Worm (Caenorhabditis elegans) whole organism, L2 larva: ENCODE results near the gene srlf-36.
A peak's percentile ranks its signal among the peaks of the same experiment; 100 is the strongest.

Experiments
- F13H6.1 ChIP-seq: sonication (generic microtip); optimal IDR thresholded peaks from 2 replicates; lab custom pipeline; 2016; ENCODE audit warnings: missing genetic modification characterization, missing compliant biosample characterization
- Y55F3AM.14 ChIP-seq: fragments of 200-800 bp; sonication (Bioruptor generic); optimal IDR thresholded peaks from 2 replicates; lab custom pipeline; 2018; ENCODE audit warnings: mild to moderate bottlenecking, missing genetic modification characterization, missing compliant biosample characterization
- alr-1 ChIP-seq: fragments of 150-350 bp; optimal IDR thresholded peaks from 2 replicates; lab custom pipeline; 2014; ENCODE audit warnings: missing biosample characterization, missing genetic modification characterization
- aly-2 ChIP-seq: fragments of 150-350 bp; optimal IDR thresholded peaks from 2 replicates; lab custom pipeline; 2014; ENCODE audit warnings: missing biosample characterization, missing genetic modification characterization
- ceh-16 ChIP-seq: fragments of 150-350 bp; optimal IDR thresholded peaks from 2 replicates; lab custom pipeline; 2014; ENCODE audit warnings: missing biosample characterization, missing genetic modification characterization
- crh-2 ChIP-seq: sonication (generic microtip); optimal IDR thresholded peaks from 2 replicates; lab custom pipeline; 2017; ENCODE audit warnings: missing biosample characterization, missing genetic modification characterization
- dmd-4 ChIP-seq: sonication (generic microtip); optimal IDR thresholded peaks from 2 replicates; lab custom pipeline; 2017; ENCODE audit warnings: missing biosample characterization, missing genetic modification characterization
- egl-27 ChIP-seq: sonication (generic microtip); optimal IDR thresholded peaks from 3 replicates; lab custom pipeline; 2017; ENCODE audit warnings: missing biosample characterization, missing genetic modification reagents, missing genetic modification characterization
- elt-1 ChIP-seq: fragments of 150-350 bp; optimal IDR thresholded peaks from 2 replicates; lab custom pipeline; 2014; ENCODE audit warnings: missing biosample characterization, missing genetic modification characterization
- elt-3 ChIP-seq: sonication (generic microtip); optimal IDR thresholded peaks from 2 replicates; lab custom pipeline; 2017; ENCODE audit warnings: missing biosample characterization, missing genetic modification characterization
- fos-1 ChIP-seq: fragments of 150-350 bp; optimal IDR thresholded peaks from 2 replicates; lab custom pipeline; 2014; ENCODE audit warnings: missing biosample characterization, missing genetic modification characterization
- gmeb-1 ChIP-seq: fragments of 150-350 bp; optimal IDR thresholded peaks from 2 replicates; lab custom pipeline; 2014; ENCODE audit warnings: missing biosample characterization, missing genetic modification characterization
- lin-13 ChIP-seq: fragments of 150-350 bp; optimal IDR thresholded peaks from 2 replicates; lab custom pipeline; 2014; ENCODE audit warnings: missing biosample characterization, missing genetic modification reagents, missing genetic modification characterization
- lin-39 ChIP-seq: fragments of 150-350 bp; optimal IDR thresholded peaks from 2 replicates; lab custom pipeline; 2014; ENCODE audit warnings: missing biosample characterization, missing genetic modification reagents, missing genetic modification characterization
- lsy-2 ChIP-seq, 2 experiments: fragments of 150-350 bp in 1 of 2; sonication (generic microtip) in 1 of 2; optimal IDR thresholded peaks; 2 replicates each; lab custom pipeline; 2014 to 2017; ENCODE audit warnings: missing biosample characterization in 2 of 2, missing genetic modification characterization in 2 of 2
- mab-5 ChIP-seq: fragments of 150-350 bp; optimal IDR thresholded peaks from 2 replicates; lab custom pipeline; 2014; ENCODE audit warnings: missing biosample characterization, missing genetic modification characterization
- mbf-1 ChIP-seq: sonication (generic microtip); optimal IDR thresholded peaks from 2 replicates; lab custom pipeline; 2017; ENCODE audit warnings: missing biosample characterization, missing genetic modification characterization
- mdl-1 ChIP-seq, 2 experiments: fragments of 150-350 bp in 1 of 2; sonication (generic microtip) in 1 of 2; optimal IDR thresholded peaks; 2 replicates each; lab custom pipeline; 2017; ENCODE audit warnings: missing biosample characterization in 2 of 2, missing genetic modification characterization in 2 of 2
- nhr-10 ChIP-seq: sonication (generic microtip); optimal IDR thresholded peaks from 2 replicates; lab custom pipeline; 2017; ENCODE audit warnings: missing biosample characterization, missing genetic modification characterization
- nhr-129 ChIP-seq: fragments of 150-350 bp; optimal IDR thresholded peaks from 2 replicates; lab custom pipeline; 2014; ENCODE audit warnings: missing biosample characterization, missing genetic modification characterization
- nhr-21 ChIP-seq: fragments of 150-350 bp; optimal IDR thresholded peaks from 2 replicates; lab custom pipeline; 2014; ENCODE audit warnings: missing biosample characterization, missing genetic modification characterization
- nhr-23 ChIP-seq: fragments of 150-350 bp; optimal IDR thresholded peaks from 2 replicates; lab custom pipeline; 2014; ENCODE audit warnings: missing biosample characterization, missing genetic modification reagents, missing genetic modification characterization
- nhr-237 ChIP-seq: fragments of 150-350 bp; optimal IDR thresholded peaks from 2 replicates; lab custom pipeline; 2014; ENCODE audit warnings: missing biosample characterization, missing genetic modification characterization
- nhr-6 ChIP-seq: fragments of 150-350 bp; optimal IDR thresholded peaks from 2 replicates; lab custom pipeline; 2014; ENCODE audit warnings: missing biosample characterization, missing genetic modification characterization
- nhr-77 ChIP-seq: fragments of 150-350 bp; optimal IDR thresholded peaks from 2 replicates; lab custom pipeline; 2014; ENCODE audit warnings: missing biosample characterization, missing genetic modification characterization
- peb-1 ChIP-seq: fragments of 150-350 bp; optimal IDR thresholded peaks from 2 replicates; lab custom pipeline; 2014; ENCODE audit warnings: missing biosample characterization, missing genetic modification characterization
- sem-4 ChIP-seq: fragments of 150-350 bp; optimal IDR thresholded peaks from 2 replicates; lab custom pipeline; 2014; ENCODE audit warnings: missing biosample characterization, missing genetic modification reagents, missing genetic modification characterization
- skn-1 ChIP-seq: sonication (generic microtip); optimal IDR thresholded peaks from 2 replicates; lab custom pipeline; 2017; ENCODE audit warnings: missing biosample characterization, missing genetic modification characterization
- sma-3 ChIP-seq: sonication (generic microtip); optimal IDR thresholded peaks from 2 replicates; lab custom pipeline; 2016; ENCODE audit warnings: missing genetic modification reagents, missing genetic modification characterization, missing compliant biosample characterization
- sma-9 ChIP-seq, 2 experiments: fragments of 150-350 bp in 1 of 2; sonication (generic microtip) in 1 of 2; optimal IDR thresholded peaks; 2 replicates each; lab custom pipeline; 2014 to 2016; ENCODE audit warnings: missing genetic modification characterization in 2 of 2, mild to moderate bottlenecking in 1 of 2, missing biosample characterization in 1 of 2, missing compliant biosample characterization in 1 of 2, missing genetic modification reagents in 1 of 2, moderate library complexity in 1 of 2
- snpc-4 ChIP-seq: fragments of 150-350 bp; optimal IDR thresholded peaks from 2 replicates; lab custom pipeline; 2014; ENCODE audit warnings: missing biosample characterization, missing genetic modification characterization
- unc-39 ChIP-seq: fragments of 150-350 bp; optimal IDR thresholded peaks from 2 replicates; lab custom pipeline; 2014; ENCODE audit warnings: missing biosample characterization, missing genetic modification characterization
- unc-55 ChIP-seq: fragments of 150-350 bp; sonication (generic microtip); optimal IDR thresholded peaks from 3 replicates; lab custom pipeline; 2014; ENCODE audit warnings: missing biosample characterization, missing genetic modification reagents, missing genetic modification characterization
- unc-62 ChIP-seq: fragments of 150-350 bp; optimal IDR thresholded peaks from 2 replicates; lab custom pipeline; 2014; ENCODE audit warnings: missing biosample characterization, missing genetic modification reagents, missing genetic modification characterization
- zag-1 ChIP-seq: fragments of 150-350 bp; optimal IDR thresholded peaks from 2 replicates; lab custom pipeline; 2014; ENCODE audit warnings: missing biosample characterization, missing genetic modification characterization
- ztf-1 ChIP-seq: fragments of 200-800 bp; sonication (Bioruptor generic); conservative IDR thresholded peaks from 2 replicates; pipeline ENCODE4 v1.3.6; 2022; ENCODE audit warnings: missing genetic modification characterization, missing compliant biosample characterization
- ztf-4 ChIP-seq: fragments of 150-350 bp; optimal IDR thresholded peaks from 2 replicates; lab custom pipeline; 2014; ENCODE audit warnings: missing biosample characterization, missing genetic modification characterization

Gene srlf-36

DNA sequence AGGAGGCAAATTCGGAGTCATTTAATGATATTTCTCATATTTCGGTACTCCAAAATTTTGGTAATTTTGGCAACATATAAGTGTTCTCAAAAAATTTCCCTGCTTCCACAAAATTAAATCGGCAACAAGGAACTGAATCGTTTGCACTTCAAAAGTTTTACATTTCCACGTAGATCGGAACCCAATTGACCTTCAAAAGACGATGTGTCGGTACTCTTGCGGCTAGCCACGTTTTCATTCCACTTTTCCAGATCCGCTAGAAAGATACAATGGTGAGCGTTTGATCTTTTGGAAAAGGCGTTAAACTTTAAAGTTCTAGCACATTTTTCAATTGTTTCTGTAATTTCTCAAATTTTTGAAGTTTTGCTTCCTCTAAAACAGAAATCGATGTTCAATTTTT is 12.6 kb downstream of the srlf-36 start:
- peak; percentile 76 for TF ChIP-seq sma-9 (GFP tag; optimal IDR thresholded peaks at IDR 0.05; lab: Kevin White, UChicago)
- TF ChIP-seq sma-9 (tag; optimal IDR thresholded peaks at IDR 0.05; lab: Kevin White, UChicago) = no peak
- TF ChIP-seq elt-1 (tag; lab: Kevin White, UChicago) = peak; percentile 29
- peak; percentile 83 for TF ChIP-seq ceh-16 (tag; lab: Kevin White, UChicago)
- TF ChIP-seq alr-1 (tag; lab: Kevin White, UChicago) = no peak
- TF ChIP-seq Y55F3AM.14 = no peak
- TF ChIP-seq mdl-1 (tag; optimal IDR thresholded peaks at IDR 0.05; lab: Kevin White, UChicago) = no peak
- TF ChIP-seq snpc-4 (tag; lab: Kevin White, UChicago) = no peak
- no peak for TF ChIP-seq skn-1
- no peak for TF ChIP-seq nhr-237 (tag; lab: Kevin White, UChicago)

DNA sequence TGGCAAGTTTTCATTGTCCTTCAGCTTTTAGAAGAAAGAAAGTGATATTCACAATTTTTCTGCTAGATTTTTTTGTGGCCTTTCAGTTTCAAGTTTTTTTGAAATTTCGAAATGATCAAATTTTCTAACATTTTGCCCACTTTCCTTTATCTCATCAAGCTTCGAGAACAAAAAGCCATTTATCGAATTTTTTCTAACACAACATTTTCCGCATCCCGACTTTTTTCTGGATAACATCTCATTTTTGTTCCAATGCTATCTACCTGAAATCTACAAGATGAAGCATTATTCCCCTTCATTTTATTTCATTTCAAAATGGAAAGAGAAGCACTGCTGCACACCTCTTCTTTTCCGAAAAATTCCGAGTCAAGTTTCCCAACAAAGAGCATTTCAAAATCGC is 16.6 kb downstream of the srlf-36 start, which contains the start of gene ZK488.5:
Gene ZK488.5 (plus strand): TSS at position 301 of the 400 bp plus-strand sequence.
- no peak for TF ChIP-seq unc-55 (GFP tag; lab: Kevin White, UChicago)
- TF ChIP-seq nhr-21 (tag; lab: Kevin White, UChicago) = no peak
- no peak for TF ChIP-seq F13H6.1 (tag; lab: Kevin White, UChicago)
- TF ChIP-seq lin-13 (GFP tag; lab: Kevin White, UChicago) = no peak
- no peak for TF ChIP-seq nhr-129 (tag; lab: Kevin White, UChicago)
- no peak for TF ChIP-seq ztf-1
- no peak for TF ChIP-seq nhr-237 (tag; lab: Kevin White, UChicago)
- no peak for TF ChIP-seq crh-2
- no peak for TF ChIP-seq zag-1 (tag; lab: Kevin White, UChicago)
- TF ChIP-seq gmeb-1 = no peak
- no peak for TF ChIP-seq ztf-4 (tag; lab: Kevin White, UChicago)
- TF ChIP-seq peb-1 = no peak
- TF ChIP-seq lin-39 (tag; lab: Kevin White, UChicago) = no peak
- TF ChIP-seq, all 48 proteins: peak for 0

DNA sequence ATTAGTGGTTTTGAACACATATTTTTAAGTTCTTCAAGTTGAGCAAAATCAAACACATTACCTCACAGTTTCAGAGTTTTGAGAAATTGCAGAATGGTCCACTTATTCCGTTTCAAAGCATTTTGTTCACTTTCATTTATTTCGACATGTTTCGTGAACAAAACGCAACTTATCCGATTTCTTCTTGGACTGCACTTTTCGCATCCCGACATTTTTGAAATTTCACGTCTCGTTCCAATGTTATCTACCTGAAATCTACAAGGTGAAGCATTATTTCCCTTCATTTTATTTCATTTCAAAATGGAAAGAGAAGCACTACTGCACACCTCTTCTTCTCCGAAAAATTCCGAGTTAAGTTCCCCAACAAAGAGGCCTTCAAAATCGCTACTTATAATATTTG is 19.4 kb downstream of the srlf-36 start, which contains the start of gene ZK488.6:
Gene ZK488.6 (plus strand): TSS at position 301 of the 400 bp plus-strand sequence.
- no peak for TF ChIP-seq unc-39 (tag; lab: Kevin White, UChicago)
- TF ChIP-seq mab-5 (tag; lab: Kevin White, UChicago) = no peak
- TF ChIP-seq mbf-1 (tag; lab: Kevin White, UChicago) = no peak
- TF ChIP-seq fos-1 (tag; lab: Kevin White, UChicago) = no peak
- TF ChIP-seq unc-55 (GFP tag; lab: Kevin White, UChicago) = no peak
- TF ChIP-seq nhr-129 (tag; lab: Kevin White, UChicago) = no peak
- TF ChIP-seq unc-62 (GFP tag; lab: Kevin White, UChicago) = no peak
- TF ChIP-seq egl-27 (tag; lab: Kevin White, UChicago) = no peak
- no peak for TF ChIP-seq sma-9 (GFP tag; optimal IDR thresholded peaks at IDR 0.05; lab: Kevin White, UChicago)
- TF ChIP-seq sma-9 (tag; optimal IDR thresholded peaks at IDR 0.05; lab: Kevin White, UChicago) = no peak
- no peak for TF ChIP-seq dmd-4 (tag; lab: Kevin White, UChicago)
- no peak for TF ChIP-seq ceh-16 (tag; lab: Kevin White, UChicago)
- TF ChIP-seq alr-1 (tag; lab: Kevin White, UChicago) = no peak

ce11 chrV:587818-588217 is 21.8 kb downstream of the srlf-36 start, which contains the start of gene K06H6.1:
K06H6.1 (plus strand) TSS chrV:588118.
- no peak for TF ChIP-seq lsy-2 (tag; optimal IDR thresholded peaks at IDR 0.05; lab: Kevin White, UChicago)

DNA sequence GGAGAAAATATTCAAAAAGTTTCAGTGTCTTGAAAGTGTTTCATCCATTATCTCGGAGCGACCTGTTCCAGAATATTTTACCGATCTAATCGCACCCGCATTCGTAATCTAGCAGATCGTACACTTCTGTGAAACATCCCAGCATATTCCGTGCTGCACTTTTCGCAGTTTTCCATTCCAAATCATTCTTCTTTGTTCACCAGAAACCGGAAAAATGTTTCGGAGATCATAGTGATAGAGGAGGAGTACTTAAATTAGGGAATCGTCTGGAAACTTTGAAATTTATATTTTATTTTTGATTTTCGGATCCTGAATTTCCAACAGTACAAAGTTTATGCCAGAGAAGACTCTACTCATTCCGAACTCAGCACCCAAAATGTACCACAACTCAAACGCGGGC is 24.1 kb downstream of the srlf-36 start, which contains the start of gene K06H6.2:
Gene K06H6.2 (plus strand): TSS at position 301 of the 400 bp plus-strand sequence.
- no peak for TF ChIP-seq aly-2 (tag; lab: Kevin White, UChicago)
- no peak for TF ChIP-seq zag-1 (tag; lab: Kevin White, UChicago)
- TF ChIP-seq gmeb-1 = no peak
- TF ChIP-seq elt-1 (tag; lab: Kevin White, UChicago) = no peak
- TF ChIP-seq mdl-1 (tag; optimal IDR thresholded peaks at IDR 0.05; lab: Kevin White, UChicago) = no peak
- TF ChIP-seq unc-55 (GFP tag; lab: Kevin White, UChicago) = no peak
- no peak for TF ChIP-seq sma-3 (GFP tag; lab: Kevin White, UChicago)

ce11 chrV:581616-582015 is 28.0 kb downstream of the srlf-36 start, which contains the start of gene nstp-7:
nstp-7 (plus strand) TSS chrV:581916.
- no peak for TF ChIP-seq sem-4
- no peak for TF ChIP-seq nhr-23
- TF ChIP-seq elt-1 (tag; lab: Kevin White, UChicago) = no peak
- TF ChIP-seq crh-2 = no peak
- no peak for TF ChIP-seq nhr-237 (tag; lab: Kevin White, UChicago)
- no peak for TF ChIP-seq skn-1
- no peak for TF ChIP-seq aly-2 (tag; lab: Kevin White, UChicago)
- TF ChIP-seq nhr-77 (tag; lab: Kevin White, UChicago) = no peak
- TF ChIP-seq nhr-6 (tag; lab: Kevin White, UChicago) = no peak
- TF ChIP-seq nhr-10 (tag; lab: Kevin White, UChicago) = no peak
- no peak for TF ChIP-seq lin-13 (GFP tag; lab: Kevin White, UChicago)
- TF ChIP-seq ztf-4 (tag; lab: Kevin White, UChicago) = no peak
- no peak for TF ChIP-seq gmeb-1
- no peak for TF ChIP-seq nhr-129 (tag; lab: Kevin White, UChicago)
- no peak for TF ChIP-seq unc-62 (GFP tag; lab: Kevin White, UChicago)
- TF ChIP-seq mab-5 (tag; lab: Kevin White, UChicago) = no peak
- TF ChIP-seq elt-3 (tag; lab: Kevin White, UChicago) = no peak
- no peak for TF ChIP-seq snpc-4 (tag; lab: Kevin White, UChicago)
- no peak for TF ChIP-seq mbf-1 (tag; lab: Kevin White, UChicago)
